Fruit fly (Drosophila melanogaster) whole organism, embryonic: ENCODE results near the gene side-IV.

Source experiments
- Adf1 ChIP-seq: fragments of 200-800 bp; sonication (Bioruptor generic); IDR thresholded peaks from 2 replicates; pipeline ENCODE4 v1.3.6; 2022; ENCODE audit warnings: missing biosample characterization, missing genetic modification characterization
- Atf-2 ChIP-seq: fragments of 200-800 bp; sonication (Bioruptor generic); optimal IDR thresholded peaks from 2 replicates; lab custom pipeline; 2016; ENCODE audit warnings: missing biosample characterization, missing genetic modification characterization
- BtbVII ChIP-seq: fragments of 200-800 bp; sonication (Bioruptor generic); optimal IDR thresholded peaks from 3 replicates; lab custom pipeline; 2017; ENCODE audit warnings: missing biosample characterization, mild to moderate bottlenecking, missing genetic modification characterization
- CG10267 ChIP-seq: fragments of 200-800 bp; sonication (Bioruptor generic); optimal IDR thresholded peaks from 2 replicates; lab custom pipeline; 2018; ENCODE audit warnings: missing biosample characterization, mild to moderate bottlenecking, missing genetic modification characterization, moderate library complexity
- CG11247 ChIP-seq: fragments of 200-800 bp; sonication (Bioruptor generic); IDR thresholded peaks from 2 replicates; pipeline ENCODE4 v1.3.6; 2022; ENCODE audit warnings: missing biosample characterization, missing genetic modification characterization
- CG11398 ChIP-seq: fragments of 200-800 bp; sonication (Bioruptor generic); optimal IDR thresholded peaks from 2 replicates; lab custom pipeline; 2016; ENCODE audit warnings: missing biosample characterization, missing genetic modification characterization
- CG13287 ChIP-seq: fragments of 200-800 bp; sonication (Bioruptor generic); IDR thresholded peaks from 2 replicates; pipeline ENCODE4 v1.3.6; 2022; ENCODE audit warnings: missing biosample characterization, missing genetic modification characterization; ENCODE audit not compliant: partially characterized antibody
- CG13296 ChIP-seq: fragments of 200-800 bp; sonication (Bioruptor generic); optimal IDR thresholded peaks from 3 replicates; lab custom pipeline; 2018; ENCODE audit warnings: missing biosample characterization, mild to moderate bottlenecking, missing genetic modification characterization
- CG14441 ChIP-seq: fragments of 200-800 bp; sonication (Bioruptor generic); IDR thresholded peaks from 2 replicates; pipeline ENCODE4 v1.3.6; 2022; ENCODE audit warnings: missing biosample characterization, missing genetic modification characterization
- CG15601 ChIP-seq: fragments of 200-800 bp; sonication (Bioruptor generic); optimal IDR thresholded peaks from 3 replicates; lab custom pipeline; 2019; ENCODE audit warnings: missing biosample characterization, mild to moderate bottlenecking, missing genetic modification characterization, moderate library complexity
- CG1603 ChIP-seq: fragments of 200-800 bp; sonication (Bioruptor generic); optimal IDR thresholded peaks from 2 replicates; lab custom pipeline; 2019; ENCODE audit warnings: missing biosample characterization, mild to moderate bottlenecking, missing genetic modification characterization, moderate library complexity
- CG16863 ChIP-seq: fragments of 200-800 bp; sonication (Bioruptor generic); optimal IDR thresholded peaks from 3 replicates; lab custom pipeline; 2016; ENCODE audit warnings: missing biosample characterization, missing genetic modification characterization
- CG2889 ChIP-seq: fragments of 200-800 bp; sonication (Bioruptor generic); IDR thresholded peaks from 3 replicates; pipeline ENCODE4 v1.3.6; 2022; ENCODE audit warnings: missing biosample characterization, missing genetic modification characterization
- CG30403 ChIP-seq: fragments of 200-800 bp; sonication (Bioruptor generic); optimal IDR thresholded peaks from 3 replicates; lab custom pipeline; 2016; ENCODE audit warnings: missing biosample characterization, missing genetic modification characterization
- CG30431 ChIP-seq: fragments of 200-800 bp; sonication (Bioruptor generic); optimal IDR thresholded peaks from 2 replicates; lab custom pipeline; 2017; ENCODE audit warnings: missing biosample characterization, missing genetic modification characterization
- CG3847 ChIP-seq: fragments of 200-800 bp; sonication (Bioruptor generic); IDR thresholded peaks from 2 replicates; pipeline ENCODE4 v1.3.6; 2022; ENCODE audit warnings: missing biosample characterization, missing genetic modification characterization
- CG6854 ChIP-seq: fragments of 200-800 bp; sonication (Bioruptor generic); optimal IDR thresholded peaks from 3 replicates; lab custom pipeline; 2017; ENCODE audit warnings: missing biosample characterization, mild to moderate bottlenecking, missing genetic modification characterization
- CG7839 ChIP-seq: fragments of 200-800 bp; sonication (Bioruptor generic); optimal IDR thresholded peaks from 3 replicates; lab custom pipeline; 2018; ENCODE audit warnings: missing biosample characterization, mild to moderate bottlenecking, missing genetic modification characterization, moderate library complexity
- CG7963 ChIP-seq: fragments of 200-800 bp; sonication (Bioruptor generic); IDR thresholded peaks from 3 replicates; pipeline ENCODE4 v1.3.6; 2022; ENCODE audit warnings: missing biosample characterization, missing genetic modification characterization; ENCODE audit not compliant: partially characterized antibody
- CG9215 ChIP-seq: fragments of 200-800 bp; sonication (Bioruptor generic); IDR thresholded peaks from 2 replicates; pipeline ENCODE4 v1.3.6; 2022; ENCODE audit warnings: missing biosample characterization, missing genetic modification characterization
- CG9817 ChIP-seq: fragments of 200-800 bp; sonication (Bioruptor generic); optimal IDR thresholded peaks from 2 replicates; lab custom pipeline; 2018; ENCODE audit warnings: missing biosample characterization, mild to moderate bottlenecking, missing genetic modification characterization, moderate library complexity
- CG9876 ChIP-seq: fragments of 200-800 bp; sonication (Bioruptor generic); optimal IDR thresholded peaks from 2 replicates; lab custom pipeline; 2016; ENCODE audit warnings: missing biosample characterization, missing genetic modification characterization
- Dfd ChIP-seq, 2 experiments: fragments of >200 bp; optimal IDR thresholded peaks; 2 replicates each; lab custom pipeline; 2017; ENCODE audit warnings: missing biosample characterization in 2 of 2, missing genetic modification characterization in 2 of 2
- Elba2 ChIP-seq: fragments of 200-800 bp; sonication (Bioruptor generic); optimal IDR thresholded peaks from 3 replicates; lab custom pipeline; 2016; ENCODE audit warnings: missing biosample characterization, missing genetic modification characterization
- HLH3B ChIP-seq: fragments of 200-800 bp; sonication (Bioruptor generic); IDR thresholded peaks from 2 replicates; pipeline ENCODE4 v1.3.6; 2022; ENCODE audit warnings: missing biosample characterization, missing genetic modification characterization
- Med ChIP-seq: fragments of 200-800 bp; sonication (Bioruptor generic); peaks from one replicate; lab custom pipeline; 2016; ENCODE audit warnings: missing biosample characterization, missing genetic modification characterization, mild to moderate bottlenecking, inconsistent platforms, moderate library complexity
- Meics ChIP-seq: fragments of 200-800 bp; sonication (Bioruptor generic); optimal IDR thresholded peaks from 2 replicates; lab custom pipeline; 2017; ENCODE audit warnings: missing biosample characterization, mild to moderate bottlenecking, missing genetic modification characterization
- NfI ChIP-seq: fragments of 200-800 bp; sonication (Bioruptor generic); optimal IDR thresholded peaks from 3 replicates; lab custom pipeline; 2018; ENCODE audit warnings: missing biosample characterization, mild to moderate bottlenecking, missing genetic modification characterization, moderate library complexity
- Optix ChIP-seq: fragments of 200-800 bp; sonication (Bioruptor generic); IDR thresholded peaks from 3 replicates; pipeline ENCODE4 v1.3.6; 2022; ENCODE audit warnings: missing biosample characterization, missing genetic modification characterization
- Ravus ChIP-seq: fragments of 200-800 bp; sonication (Bioruptor generic); IDR thresholded peaks from 2 replicates; pipeline ENCODE4 v1.3.6; 2022; ENCODE audit warnings: missing biosample characterization, missing genetic modification characterization
- Rfx ChIP-seq: fragments of 200-800 bp; sonication (Bioruptor generic); IDR thresholded peaks from 2 replicates; pipeline ENCODE4 v1.3.6; 2022; ENCODE audit warnings: missing biosample characterization, missing genetic modification characterization
- Six4 ChIP-seq: fragments of 200-800 bp; sonication (Bioruptor generic); optimal IDR thresholded peaks from 2 replicates; lab custom pipeline; 2016; ENCODE audit warnings: missing biosample characterization, missing genetic modification characterization
- ab ChIP-seq: fragments of 200-800 bp; sonication (Bioruptor generic); optimal IDR thresholded peaks from 2 replicates; lab custom pipeline; 2016; ENCODE audit warnings: missing biosample characterization, missing genetic modification characterization
- ac ChIP-seq: fragments of 200-800 bp; sonication (Bioruptor generic); optimal IDR thresholded peaks from 3 replicates; lab custom pipeline; 2017; ENCODE audit warnings: missing biosample characterization, mild to moderate bottlenecking, missing genetic modification characterization
- bowl ChIP-seq: fragments of 200-800 bp; sonication (Bioruptor generic); IDR thresholded peaks from 2 replicates; pipeline ENCODE4 v1.3.6; 2022; ENCODE audit warnings: missing biosample characterization, missing genetic modification characterization
- caup ChIP-seq: fragments of 200-800 bp; sonication (Bioruptor generic); optimal IDR thresholded peaks from 3 replicates; lab custom pipeline; 2017; ENCODE audit warnings: missing biosample characterization, mild to moderate bottlenecking, missing genetic modification characterization, moderate library complexity; ENCODE audit not compliant: severe bottlenecking
- crp ChIP-seq, 2 experiments: fragments of 200-800 bp; sonication (Bioruptor generic); optimal IDR thresholded peaks; 2 replicates in 1 of 2; 3 replicates in 1 of 2; lab custom pipeline; 2017; ENCODE audit warnings: missing biosample characterization in 2 of 2, missing genetic modification characterization in 2 of 2, mild to moderate bottlenecking in 1 of 2, moderate library complexity in 1 of 2
- dati ChIP-seq: fragments of 200-800 bp; sonication (Bioruptor generic); IDR thresholded peaks from 2 replicates; pipeline ENCODE4 v1.3.6; 2022; ENCODE audit warnings: missing biosample characterization, missing genetic modification characterization
- esg ChIP-seq: fragments of 200-800 bp; sonication (Bioruptor generic); conservative IDR thresholded peaks from 2 replicates; pipeline ENCODE4 v1.3.6; 2022; ENCODE audit warnings: missing biosample characterization, missing genetic modification characterization
- eve ChIP-seq, 2 experiments: fragments of >200 bp; optimal IDR thresholded peaks; 2 replicates each; lab custom pipeline; 2017; ENCODE audit warnings: missing biosample characterization in 2 of 2, missing genetic modification characterization in 2 of 2
- gsb-n ChIP-seq: fragments of 200-800 bp; sonication (Bioruptor generic); optimal IDR thresholded peaks from 3 replicates; lab custom pipeline; 2018; ENCODE audit warnings: missing biosample characterization, mild to moderate bottlenecking, missing genetic modification characterization
- lbe ChIP-seq: fragments of 200-800 bp; sonication (Bioruptor generic); optimal IDR thresholded peaks from 2 replicates; lab custom pipeline; 2016; ENCODE audit warnings: missing biosample characterization, mild to moderate bottlenecking, missing genetic modification characterization
- lov ChIP-seq, 2 experiments: fragments of 200-800 bp in 1 of 2; fragments of >200 bp in 1 of 2; sonication (Bioruptor generic) in 1 of 2; IDR thresholded peaks in 1 of 2; optimal IDR thresholded peaks in 1 of 2; 2 replicates in 1 of 2; 3 replicates in 1 of 2; pipeline versions ENCODE4 v1.3.6 to Lab custom; 2017 to 2022; ENCODE audit warnings: missing biosample characterization in 1 of 2, missing genetic modification characterization in 1 of 2
- luna ChIP-seq: fragments of 200-800 bp; sonication (Bioruptor generic); optimal IDR thresholded peaks from 2 replicates; lab custom pipeline; 2016; ENCODE audit warnings: missing biosample characterization, missing genetic modification characterization
- nerfin-1 ChIP-seq: fragments of 200-800 bp; sonication (Bioruptor generic); optimal IDR thresholded peaks from 3 replicates; lab custom pipeline; 2019; ENCODE audit warnings: missing biosample characterization, mild to moderate bottlenecking, missing genetic modification characterization, moderate library complexity
- shn ChIP-seq: fragments of 200-800 bp; sonication (Bioruptor generic); optimal IDR thresholded peaks from 3 replicates; lab custom pipeline; 2016; ENCODE audit warnings: missing biosample characterization, missing genetic modification characterization
- sim ChIP-seq: fragments of 200-800 bp; sonication (Bioruptor generic); IDR thresholded peaks from 2 replicates; pipeline ENCODE4 v1.3.6; 2022; ENCODE audit warnings: missing biosample characterization, missing genetic modification characterization
- slbo ChIP-seq: fragments of 200-800 bp; sonication (Bioruptor generic); IDR thresholded peaks from 2 replicates; pipeline ENCODE4 v1.3.6; 2022; ENCODE audit warnings: missing biosample characterization, missing genetic modification characterization
- tin ChIP-seq: fragments of 200-800 bp; sonication (Bioruptor generic); optimal IDR thresholded peaks from 3 replicates; lab custom pipeline; 2016; ENCODE audit warnings: missing biosample characterization, missing genetic modification characterization
- tup ChIP-seq: fragments of 200-800 bp; sonication (Bioruptor generic); optimal IDR thresholded peaks from 2 replicates; lab custom pipeline; 2016; ENCODE audit warnings: missing biosample characterization, mild to moderate bottlenecking, missing genetic modification characterization, moderate library complexity

side-IV gene

DNA sequence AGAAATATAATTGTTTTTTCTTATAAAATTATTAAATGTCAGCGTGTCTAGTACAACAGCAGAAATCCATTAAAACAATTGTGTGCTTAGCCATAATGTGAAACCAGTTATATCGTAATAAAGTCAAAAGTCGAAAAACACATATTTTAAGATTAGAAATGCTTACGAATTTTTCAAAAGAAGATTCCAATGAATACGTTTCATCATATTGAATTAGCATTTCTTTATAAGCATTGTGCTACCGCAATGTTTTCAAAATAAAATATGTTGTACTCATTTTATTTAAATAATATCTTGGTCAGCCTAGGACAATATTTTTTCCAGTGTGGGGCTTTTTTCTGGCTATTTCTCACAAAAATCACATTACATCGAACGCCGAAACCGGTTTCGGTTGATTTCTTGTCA lies 2.5 kb downstream of the side-IV start (continued):
- TF ChIP-seq ab (GFP tag; lab: Kevin White, UChicago) (no peak), CG7963 (GFP tag; lab: Robert Waterston, UW) (no peak), Elba2 (GFP tag; lab: Kevin White, UChicago) (no peak), NfI (peak; percentile 67), CG30431 (peak; percentile 58), esg (GFP tag; lab: Robert Waterston, UW) (peak; percentile 65), gsb-n (tag; lab: Kevin White, UChicago) (peak; percentile 68), CG16863 (peak; percentile 37), dati (GFP tag; lab: Robert Waterston, UW) (no peak), lbe (GFP tag; lab: Kevin White, UChicago) (no peak), Meics (GFP tag; lab: Kevin White, UChicago) (peak; percentile 86), bowl (GFP tag; lab: Robert Waterston, UW) (no peak), Optix (GFP tag; lab: Robert Waterston, UW) (no peak), CG9215 (peak; percentile 75), lov (optimal IDR thresholded peaks at IDR 0.05; lab: Kevin White, UChicago) (no peak), lov (GFP tag; IDR thresholded peaks at IDR 0.05; lab: Robert Waterston, UW) (no peak), CG6854 (peak; percentile 74), caup (GFP tag; lab: Kevin White, UChicago) (peak; percentile 52), eve (GFP tag; optimal IDR thresholded peaks at IDR 0.05; lab: Kevin White, UChicago) (peak in 1 of 2 experiments; percentile 92), CG13287 (no peak), sim (GFP tag; lab: Robert Waterston, UW) (0 out of 2 replicates have a peak, but pooled peaks have one; percentile 13), Ravus (GFP tag; lab: Robert Waterston, UW) (peak; percentile 27), luna (GFP tag; lab: Kevin White, UChicago) (no peak), CG9817 (tag; lab: Kevin White, UChicago) (peak; percentile 64), CG13296 (peak; percentile 74), nerfin-1 (tag; lab: Kevin White, UChicago) (peak; percentile 75), CG10267 (tag; lab: Kevin White, UChicago) (peak; percentile 79), CG3847 (GFP tag; lab: Robert Waterston, UW) (peak; percentile 70), Rfx (peak; percentile 74), CG11247 (GFP tag; lab: Robert Waterston, UW) (peak; percentile 30; the same call in 1 of the 2 replicates), CG15601 (peak; percentile 77), Atf-2 (GFP tag; lab: Kevin White, UChicago) (peak; percentile 23), CG7839 (tag; lab: Kevin White, UChicago) (peak; percentile 90), CG30403 (GFP tag; lab: Kevin White, UChicago) (peak; percentile 91), CG2889 (GFP tag; lab: Robert Waterston, UW) (peak; percentile 59; the same call in 1 of the 3 replicates), Adf1 (GFP tag; lab: Robert Waterston, UW) (peak; percentile 14; the same call in 1 of the 2 replicates), ac (no peak), CG11398 (GFP tag; lab: Kevin White, UChicago) (no peak), Six4 (GFP tag; lab: Kevin White, UChicago) (peak; percentile 71), Med (peak; percentile 92), crp (GFP tag; optimal IDR thresholded peaks at IDR 0.05; lab: Kevin White, UChicago) (peak in 1 of 2 experiments; percentile 39), slbo (peak; percentile 68), CG9876 (no peak), CG1603 (tag; lab: Kevin White, UChicago) (peak; percentile 35), HLH3B (peak; percentile 60), Dfd (GFP tag; optimal IDR thresholded peaks at IDR 0.05; lab: Kevin White, UChicago) (no peak), CG14441 (GFP tag; lab: Robert Waterston, UW) (peak; percentile 44; the same call in 1 of the 2 replicates), shn (GFP tag; lab: Kevin White, UChicago) (peak; percentile 37), BtbVII (GFP tag; lab: Kevin White, UChicago) (peak; percentile 82), tup (GFP tag; lab: Kevin White, UChicago) (no peak), tin (peak; percentile 68)
